Worm (Caenorhabditis elegans): ENCODE data around the gene F19F10.11.

ce11 chrV:7609698-7610420, 22.4 kb upstream of the F19F10.11 start, which contains the start of the genes folt-3 and clec-214:
- TF ChIP-seq pes-1 (GFP tag; IDR thresholded peaks at IDR 0.05) (no peak), ama-1 (optimal IDR thresholded peaks at IDR 0.05) (no peak), flt-1 (GFP tag; IDR thresholded peaks at IDR 0.05) (no peak), tbx-11 (GFP tag; IDR thresholded peaks at IDR 0.05) (no peak), tra-4 (tag; optimal IDR thresholded peaks at IDR 0.05) (no peak), hnd-1 (tag; optimal IDR thresholded peaks at IDR 0.05) (no peak)
